Worm (Caenorhabditis elegans) whole organism, young adult: ENCODE results near the gene C36C9.11.

ENCODE experiments used
- F10E7.11 ChIP-seq: sonication (generic microtip); optimal IDR thresholded peaks from 2 replicates; lab custom pipeline; 2017; ENCODE audit warnings: mild to moderate bottlenecking, missing genetic modification characterization, moderate library complexity, missing compliant biosample characterization
- Y53F4B.3 ChIP-seq: fragments of 200-800 bp; sonication (Bioruptor generic); IDR thresholded peaks from 2 replicates; pipeline ENCODE4 v1.3.6; 2022; ENCODE audit warnings: missing genetic modification reagents, missing genetic modification characterization, missing compliant biosample characterization
- Y67H2A.10 ChIP-seq: fragments of 200-800 bp; sonication (Bioruptor generic); conservative IDR thresholded peaks from 2 replicates; pipeline ENCODE4 v1.3.6; 2022; ENCODE audit warnings: missing genetic modification reagents, missing genetic modification characterization, missing compliant biosample characterization
- egrh-3 ChIP-seq: fragments of 200-800 bp; sonication (Bioruptor generic); IDR thresholded peaks from 2 replicates; pipeline ENCODE4 v1.3.6; 2022; ENCODE audit warnings: missing genetic modification reagents, missing genetic modification characterization, missing compliant biosample characterization
- him-1 ChIP-seq: sonication (generic microtip); optimal IDR thresholded peaks from 2 replicates; lab custom pipeline; 2016; ENCODE audit warnings: missing genotype, missing genetic modification reagents, missing genetic modification characterization, missing compliant biosample characterization
- mxl-1 ChIP-seq: sonication (generic microtip); optimal IDR thresholded peaks from 2 replicates; lab custom pipeline; 2016; ENCODE audit warnings: missing genetic modification characterization, missing compliant biosample characterization
- nhr-179 ChIP-seq: sonication (generic microtip); optimal IDR thresholded peaks from 2 replicates; lab custom pipeline; 2016; ENCODE audit warnings: mild to moderate bottlenecking, missing genetic modification characterization, missing compliant biosample characterization
- sea-2 ChIP-seq: fragments of 200-800 bp; sonication (Bioruptor generic); IDR thresholded peaks from 2 replicates; pipeline ENCODE4 v1.3.6; 2022; ENCODE audit warnings: missing genetic modification characterization, missing compliant biosample characterization

DNA sequence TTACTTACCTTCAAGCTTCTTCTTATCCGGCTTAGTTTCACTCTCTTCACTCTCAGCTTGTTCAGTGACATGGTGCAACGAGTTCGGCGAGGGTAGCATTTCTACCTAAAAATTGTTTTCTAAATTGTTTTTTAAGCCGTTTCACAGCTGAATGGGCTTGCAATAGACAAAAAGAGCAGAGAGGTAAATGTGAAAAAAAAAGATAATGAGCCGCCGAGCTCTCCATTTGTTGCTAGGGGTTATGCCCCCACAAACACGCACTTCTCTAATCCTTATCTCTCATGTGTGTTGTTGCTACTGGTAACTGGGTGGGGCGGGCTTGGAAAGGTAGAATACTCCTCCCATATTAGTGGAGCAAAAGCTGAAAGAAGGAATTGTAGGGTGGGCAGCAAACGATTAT is 16.7 kb downstream of the C36C9.11 start, which contains the start of gene C36C9.5:
- TF ChIP-seq Y67H2A.10 (GFP tag; lab: Robert Waterston, UW) (no peak), nhr-179 (tag; lab: Kevin White, UChicago) (no peak), F10E7.11 (tag; lab: Kevin White, UChicago) (no peak), sea-2 (GFP tag; lab: Robert Waterston, UW) (no peak), egrh-3 (GFP tag; lab: Robert Waterston, UW) (no peak), him-1 (tag; lab: Kevin White, UChicago) (no peak), Y53F4B.3 (GFP tag; lab: Robert Waterston, UW) (no peak), mxl-1 (tag; lab: Kevin White, UChicago) (no peak)
